Fruit fly (Drosophila melanogaster) whole organism, embryonic: ENCODE measurements around the gene Rtca.

Experiments used
- B-H2 ChIP-seq: fragments of 200-800 bp; sonication (Bioruptor generic); optimal IDR thresholded peaks from 2 replicates; lab custom pipeline; 2018; ENCODE audit warnings: missing biosample characterization, mild to moderate bottlenecking, missing genetic modification characterization
- Bteb2 ChIP-seq: fragments of 200-800 bp; sonication (Bioruptor generic); optimal IDR thresholded peaks from 2 replicates; lab custom pipeline; 2016; ENCODE audit warnings: missing biosample characterization, missing genetic modification characterization
- CG10979 ChIP-seq: fragments of 200-800 bp; sonication (Bioruptor generic); optimal IDR thresholded peaks from 2 replicates; lab custom pipeline; 2018; ENCODE audit warnings: missing biosample characterization, mild to moderate bottlenecking, missing genetic modification characterization, moderate library complexity
- CG11398 ChIP-seq: fragments of 200-800 bp; sonication (Bioruptor generic); optimal IDR thresholded peaks from 2 replicates; lab custom pipeline; 2016; ENCODE audit warnings: missing biosample characterization, missing genetic modification characterization
- CG12071 ChIP-seq: fragments of 200-800 bp; sonication (Bioruptor generic); optimal IDR thresholded peaks from 3 replicates; lab custom pipeline; 2018; ENCODE audit warnings: missing biosample characterization, mild to moderate bottlenecking, missing genetic modification characterization
- CG12104 ChIP-seq: fragments of 200-800 bp; sonication (Bioruptor generic); optimal IDR thresholded peaks from 3 replicates; lab custom pipeline; 2016; ENCODE audit warnings: missing biosample characterization, missing genetic modification characterization
- CG14965 ChIP-seq: fragments of 200-800 bp; sonication (Bioruptor generic); optimal IDR thresholded peaks from 2 replicates; lab custom pipeline; 2016; ENCODE audit warnings: missing biosample characterization, missing genetic modification characterization, borderline replicate concordance
- CG15269 ChIP-seq: fragments of 200-800 bp; sonication (Bioruptor generic); optimal IDR thresholded peaks from 2 replicates; lab custom pipeline; 2018; ENCODE audit warnings: missing biosample characterization, mild to moderate bottlenecking, missing genetic modification characterization, moderate library complexity
- CG15601 ChIP-seq: fragments of 200-800 bp; sonication (Bioruptor generic); optimal IDR thresholded peaks from 3 replicates; lab custom pipeline; 2019; ENCODE audit warnings: missing biosample characterization, mild to moderate bottlenecking, missing genetic modification characterization, moderate library complexity
- CG16813 ChIP-seq: fragments of 200-800 bp; sonication (Bioruptor generic); IDR thresholded peaks from 3 replicates; pipeline ENCODE4 v1.3.6; 2022; ENCODE audit warnings: missing biosample characterization, missing genetic modification characterization; ENCODE audit not compliant: partially characterized antibody
- CG18011 ChIP-seq: fragments of 200-800 bp; sonication (Bioruptor generic); optimal IDR thresholded peaks from 2 replicates; lab custom pipeline; 2017; ENCODE audit warnings: missing biosample characterization, missing genetic modification characterization, mild to moderate bottlenecking, moderate library complexity, missing genotype
- CG2202 ChIP-seq: fragments of 200-800 bp; sonication (Bioruptor generic); optimal IDR thresholded peaks from 2 replicates; lab custom pipeline; 2018; ENCODE audit warnings: missing biosample characterization, mild to moderate bottlenecking, missing genetic modification characterization
- CG32767 ChIP-seq: fragments of 200-800 bp; sonication (Bioruptor generic); IDR thresholded peaks from 2 replicates; pipeline ENCODE4 v1.3.6; 2022; ENCODE audit warnings: missing biosample characterization, missing genetic modification characterization
- CG32772 ChIP-seq: fragments of 200-800 bp; sonication (Bioruptor generic); IDR thresholded peaks from 2 replicates; pipeline ENCODE4 v1.3.6; 2022; ENCODE audit warnings: missing biosample characterization, missing genetic modification characterization
- CG3407 ChIP-seq: fragments of 200-800 bp; sonication (Bioruptor generic); optimal IDR thresholded peaks from 2 replicates; lab custom pipeline; 2018; ENCODE audit warnings: missing biosample characterization, mild to moderate bottlenecking, missing genetic modification characterization
- CG42726 ChIP-seq: fragments of 200-800 bp; sonication (Bioruptor generic); IDR thresholded peaks from 2 replicates; pipeline ENCODE4 v1.3.6; 2022; ENCODE audit warnings: missing biosample characterization, missing genetic modification characterization; ENCODE audit not compliant: partially characterized antibody
- CG4730 ChIP-seq: fragments of 200-800 bp; sonication (Bioruptor generic); IDR thresholded peaks from 2 replicates; pipeline ENCODE4 v1.3.6; 2022; ENCODE audit warnings: missing biosample characterization, missing genetic modification characterization
- CG6272 ChIP-seq: fragments of 200-800 bp; sonication (Bioruptor generic); IDR thresholded peaks from 2 replicates; pipeline ENCODE4 v1.3.6; 2022; ENCODE audit warnings: missing biosample characterization, missing genetic modification characterization
- CG7357 ChIP-seq: fragments of 200-800 bp; sonication (Bioruptor generic); IDR thresholded peaks from 3 replicates; pipeline ENCODE4 v1.3.6; 2022; ENCODE audit warnings: missing biosample characterization, missing genetic modification characterization
- CG7963 ChIP-seq: fragments of 200-800 bp; sonication (Bioruptor generic); IDR thresholded peaks from 3 replicates; pipeline ENCODE4 v1.3.6; 2022; ENCODE audit warnings: missing biosample characterization, missing genetic modification characterization; ENCODE audit not compliant: partially characterized antibody
- CG8478 ChIP-seq: fragments of >200 bp; optimal IDR thresholded peaks from 2 replicates; lab custom pipeline; 2018
- CG8924 ChIP-seq: fragments of 200-800 bp; optimal IDR thresholded peaks from 3 replicates; lab custom pipeline; 2019; ENCODE audit warnings: missing biosample characterization, mild to moderate bottlenecking, missing genetic modification characterization, moderate library complexity
- CG9609 ChIP-seq: fragments of 200-800 bp; sonication (Bioruptor generic); optimal IDR thresholded peaks from 3 replicates; lab custom pipeline; 2016; ENCODE audit warnings: missing biosample characterization, missing genetic modification characterization
- Chrac-16 ChIP-seq: fragments of 200-800 bp; sonication (Bioruptor generic); optimal IDR thresholded peaks from 3 replicates; lab custom pipeline; 2016; ENCODE audit warnings: missing biosample characterization, missing genetic modification characterization
- MESR4 ChIP-seq: fragments of 200-800 bp; sonication (Bioruptor generic); optimal IDR thresholded peaks from 2 replicates; lab custom pipeline; 2018; ENCODE audit warnings: missing biosample characterization, mild to moderate bottlenecking, missing genetic modification characterization, moderate library complexity
- YL-1 ChIP-seq: fragments of 200-800 bp; sonication (Bioruptor generic); optimal IDR thresholded peaks from 3 replicates; lab custom pipeline; 2017; ENCODE audit warnings: missing biosample characterization, mild to moderate bottlenecking, missing genetic modification characterization
- ase ChIP-seq: fragments of 200-800 bp; sonication (Bioruptor generic); IDR thresholded peaks from 3 replicates; pipeline ENCODE4 v1.3.6; 2022; ENCODE audit warnings: missing biosample characterization, missing genetic modification characterization
- bowl ChIP-seq: fragments of 200-800 bp; sonication (Bioruptor generic); IDR thresholded peaks from 2 replicates; pipeline ENCODE4 v1.3.6; 2022; ENCODE audit warnings: missing biosample characterization, missing genetic modification characterization
- crc ChIP-seq: fragments of 200-800 bp; sonication (Bioruptor generic); optimal IDR thresholded peaks from 2 replicates; lab custom pipeline; 2016; ENCODE audit warnings: missing biosample characterization, missing genetic modification characterization
- crp ChIP-seq, 2 experiments: fragments of 200-800 bp; sonication (Bioruptor generic); optimal IDR thresholded peaks; 2 replicates in 1 of 2; 3 replicates in 1 of 2; lab custom pipeline; 2017; ENCODE audit warnings: missing biosample characterization in 2 of 2, missing genetic modification characterization in 2 of 2, mild to moderate bottlenecking in 1 of 2, moderate library complexity in 1 of 2
- cwo ChIP-seq: fragments of 200-800 bp; sonication (Bioruptor generic); optimal IDR thresholded peaks from 3 replicates; lab custom pipeline; 2017; ENCODE audit warnings: missing biosample characterization, missing genetic modification characterization, mild to moderate bottlenecking, moderate library complexity, missing genetic modification reagents
- dpn ChIP-seq, 2 experiments: fragments of 200-800 bp; sonication (Bioruptor generic); optimal IDR thresholded peaks; 3 replicates each; lab custom pipeline; 2016; ENCODE audit warnings: missing biosample characterization in 2 of 2, missing genetic modification characterization in 2 of 2
- fd64A ChIP-seq: fragments of 200-800 bp; sonication (Bioruptor generic); optimal IDR thresholded peaks from 3 replicates; lab custom pipeline; 2018; ENCODE audit warnings: missing biosample characterization, mild to moderate bottlenecking, missing genetic modification characterization
- gcm ChIP-seq: fragments of 200-800 bp; sonication (Bioruptor generic); optimal IDR thresholded peaks from 2 replicates; lab custom pipeline; 2019; ENCODE audit warnings: missing biosample characterization, mild to moderate bottlenecking, missing genetic modification characterization, moderate library complexity
- h ChIP-seq: fragments of >200 bp; optimal IDR thresholded peaks from 2 replicates; lab custom pipeline; 2017
- hb ChIP-seq: fragments of 200-800 bp; sonication (Bioruptor generic); IDR thresholded peaks from 3 replicates; pipeline ENCODE4 v1.3.6; 2022; ENCODE audit warnings: missing biosample characterization, missing genetic modification characterization; ENCODE audit not compliant: partially characterized antibody
- hbn ChIP-seq: fragments of 200-800 bp; sonication (Bioruptor generic); IDR thresholded peaks from 2 replicates; pipeline ENCODE4 v1.3.6; 2022; ENCODE audit warnings: missing biosample characterization, missing genetic modification characterization; ENCODE audit not compliant: partially characterized antibody
- her ChIP-seq: fragments of 200-800 bp; sonication (Bioruptor generic); optimal IDR thresholded peaks from 2 replicates; lab custom pipeline; 2016; ENCODE audit warnings: missing biosample characterization, missing genetic modification characterization
- ind ChIP-seq: fragments of 200-800 bp; sonication (Bioruptor generic); optimal IDR thresholded peaks from 3 replicates; lab custom pipeline; 2016; ENCODE audit warnings: missing biosample characterization, missing genetic modification characterization
- knrl ChIP-seq: fragments of 200-800 bp; sonication (Bioruptor generic); IDR thresholded peaks from 3 replicates; pipeline ENCODE4 v1.3.6; 2022; ENCODE audit warnings: missing biosample characterization, missing genetic modification characterization; ENCODE audit not compliant: partially characterized antibody
- mld ChIP-seq: fragments of 200-800 bp; sonication (Bioruptor generic); IDR thresholded peaks from 3 replicates; pipeline ENCODE4 v1.3.6; 2022; ENCODE audit warnings: missing biosample characterization, missing genetic modification characterization; ENCODE audit not compliant: partially characterized antibody
- nerfin-1 ChIP-seq: fragments of 200-800 bp; sonication (Bioruptor generic); optimal IDR thresholded peaks from 3 replicates; lab custom pipeline; 2019; ENCODE audit warnings: missing biosample characterization, mild to moderate bottlenecking, missing genetic modification characterization, moderate library complexity
- nom ChIP-seq: fragments of 200-800 bp; sonication (Bioruptor generic); optimal IDR thresholded peaks from 2 replicates; lab custom pipeline; 2017; ENCODE audit warnings: missing biosample characterization, missing genetic modification characterization, mild to moderate bottlenecking, moderate library complexity, missing genetic modification reagents
- org-1 ChIP-seq: fragments of 200-800 bp; sonication (Bioruptor generic); optimal IDR thresholded peaks from 2 replicates; lab custom pipeline; 2017; ENCODE audit warnings: missing biosample characterization, missing genetic modification characterization
- otp ChIP-seq: fragments of 200-800 bp; sonication (Bioruptor generic); IDR thresholded peaks from 3 replicates; pipeline ENCODE4, ENCODE4 v1.3.6; 2022; ENCODE audit warnings: missing biosample characterization, missing genetic modification characterization
- psq ChIP-seq: fragments of 200-800 bp; sonication (Bioruptor generic); optimal IDR thresholded peaks from 2 replicates; lab custom pipeline; 2017; ENCODE audit warnings: missing biosample characterization, missing genetic modification characterization
- sqz ChIP-seq: fragments of 200-800 bp; sonication (Bioruptor generic); optimal IDR thresholded peaks from 3 replicates; lab custom pipeline; 2018; ENCODE audit warnings: missing biosample characterization, mild to moderate bottlenecking, missing genetic modification characterization
- ttk ChIP-seq: fragments of 200-800 bp; sonication (Bioruptor generic); IDR thresholded peaks from 2 replicates; pipeline ENCODE4 v2.1.2; 2022; ENCODE audit warnings: missing biosample characterization, missing genetic modification characterization
- unc-4 ChIP-seq: fragments of 200-800 bp; sonication (Bioruptor generic); IDR thresholded peaks from 2 replicates; pipeline ENCODE4 v1.3.6; 2022; ENCODE audit warnings: missing biosample characterization, missing genetic modification characterization; ENCODE audit not compliant: partially characterized antibody
- wek ChIP-seq: fragments of 200-800 bp; sonication (Bioruptor generic); optimal IDR thresholded peaks from 3 replicates; lab custom pipeline; 2018; ENCODE audit warnings: missing biosample characterization, mild to moderate bottlenecking, missing genetic modification characterization, moderate library complexity

The Rtca gene

dm6 chrX:2083678-2084162 is 11.5 kb downstream of the Rtca start (continued):
- TF ChIP-seq Bteb2 (GFP tag; lab: Kevin White, UChicago) = peak; percentile 47
- no peak for TF ChIP-seq CG7963 (GFP tag; lab: Robert Waterston, UW)
- peak; percentile 11 for TF ChIP-seq YL-1 (GFP tag; lab: Kevin White, UChicago)
- TF ChIP-seq CG3407 (GFP tag; lab: Kevin White, UChicago) = peak; percentile 75
- peak; percentile 68 for TF ChIP-seq CG6272 (GFP tag; lab: Robert Waterston, UW)
- peak; percentile 83 for TF ChIP-seq nom
- peak in 1 of 2 experiments; percentile 38 for TF ChIP-seq crp (GFP tag; optimal IDR thresholded peaks at IDR 0.05; lab: Kevin White, UChicago)
- TF ChIP-seq CG12104 (GFP tag; lab: Kevin White, UChicago) = peak; percentile 50
- no peak for TF ChIP-seq knrl (GFP tag; lab: Robert Waterston, UW)
- peak; percentile 60 for TF ChIP-seq CG12071 (GFP tag; lab: Kevin White, UChicago)
- peak; percentile 86 for TF ChIP-seq wek
- TF ChIP-seq cwo (GFP tag; lab: Kevin White, UChicago) = peak; percentile 64
- TF ChIP-seq CG32767 = peak; percentile 78
- TF ChIP-seq CG7357 (GFP tag; lab: Robert Waterston, UW) = peak; percentile 76
- peak; percentile 80 for TF ChIP-seq CG11398 (GFP tag; lab: Kevin White, UChicago)
- peak; percentile 66; the same call in 1 of the 3 replicates for TF ChIP-seq otp (GFP tag; lab: Robert Waterston, UW)
- TF ChIP-seq nerfin-1 (tag; lab: Kevin White, UChicago) = peak; percentile 48
- TF ChIP-seq dpn (GFP tag; optimal IDR thresholded peaks at IDR 0.05; lab: Kevin White, UChicago) = peak; percentile 85 to 91
- TF ChIP-seq fd64A (GFP tag; lab: Kevin White, UChicago) = peak; percentile 61
- TF ChIP-seq ttk = peak; percentile 84
- TF ChIP-seq psq (GFP tag; lab: Kevin White, UChicago) = peak; percentile 40
- TF ChIP-seq ase (GFP tag; lab: Robert Waterston, UW) = peak; percentile 77
- TF ChIP-seq CG9609 = peak; percentile 86
- TF ChIP-seq crc (GFP tag; lab: Kevin White, UChicago) = peak; percentile 62
- TF ChIP-seq org-1 (GFP tag; lab: Kevin White, UChicago) = peak; percentile 85
- peak; percentile 17 for TF ChIP-seq sqz (GFP tag; lab: Kevin White, UChicago)
- TF ChIP-seq CG32772 (GFP tag; lab: Robert Waterston, UW) = peak; percentile 83
- TF ChIP-seq unc-4 (GFP tag; lab: Robert Waterston, UW) = no peak
- TF ChIP-seq MESR4 (GFP tag; lab: Kevin White, UChicago) = peak; percentile 13
- no peak for TF ChIP-seq hbn (GFP tag; lab: Robert Waterston, UW)
- TF ChIP-seq CG8478 = no peak
- peak; percentile 87 for TF ChIP-seq her (GFP tag; lab: Kevin White, UChicago)
- no peak for TF ChIP-seq B-H2 (GFP tag; lab: Kevin White, UChicago)
- peak; percentile 83 for TF ChIP-seq ind (GFP tag; lab: Kevin White, UChicago)
- no peak for TF ChIP-seq mld (GFP tag; lab: Robert Waterston, UW)
- peak; percentile 64 for TF ChIP-seq bowl (GFP tag; lab: Robert Waterston, UW)
- TF ChIP-seq CG42726 (GFP tag; lab: Robert Waterston, UW) = no peak
- TF ChIP-seq CG15269 (tag; lab: Kevin White, UChicago) = peak; percentile 84
- peak; percentile 78 for TF ChIP-seq gcm (GFP tag; lab: Kevin White, UChicago)
- TF ChIP-seq h = no peak
- TF ChIP-seq CG15601 (tag; lab: Kevin White, UChicago) = peak; percentile 69
- TF ChIP-seq Chrac-16 (GFP tag; lab: Kevin White, UChicago) = peak; percentile 81
- TF ChIP-seq CG10979 (tag; lab: Kevin White, UChicago) = peak; percentile 75
- no peak for TF ChIP-seq CG16813
- TF ChIP-seq CG8924 (tag; lab: Kevin White, UChicago) = peak; percentile 86
- peak; percentile 71 for TF ChIP-seq CG2202
- TF ChIP-seq hb = no peak
- peak; percentile 64 for TF ChIP-seq CG14965 (GFP tag; lab: Kevin White, UChicago)
- peak; percentile 50 for TF ChIP-seq CG18011 (GFP tag; lab: Kevin White, UChicago)
- TF ChIP-seq CG4730 (GFP tag; lab: Robert Waterston, UW) = peak; percentile 81
